Fruit fly (Drosophila melanogaster) whole organism, pupa: ENCODE measurements around the gene CG9986.

Experiments
- CG10348 ChIP-seq: fragments of 200-800 bp; sonication (Bioruptor generic); IDR thresholded peaks from 2 replicates; pipeline ENCODE4 v1.3.6; 2022; ENCODE audit warnings: missing biosample characterization, missing genetic modification characterization
- CG12605 ChIP-seq: fragments of 200-800 bp; sonication (Bioruptor generic); IDR thresholded peaks from 2 replicates; pipeline ENCODE4 v1.3.6; 2022; ENCODE audit warnings: missing biosample characterization, missing genetic modification characterization
- CG13204 ChIP-seq: fragments of 200-800 bp; sonication (Bioruptor generic); optimal IDR thresholded peaks from 2 replicates; lab custom pipeline; 2018; ENCODE audit warnings: missing biosample characterization, mild to moderate bottlenecking, missing genetic modification characterization, moderate library complexity
- CG15710 ChIP-seq: fragments of 200-800 bp; sonication (Bioruptor generic); optimal IDR thresholded peaks from 2 replicates; lab custom pipeline; 2018; ENCODE audit warnings: missing biosample characterization, mild to moderate bottlenecking, missing genetic modification characterization, moderate library complexity
- CG32121 ChIP-seq: fragments of 200-800 bp; sonication (Bioruptor generic); IDR thresholded peaks from 2 replicates; pipeline ENCODE4 v1.3.6; 2022; ENCODE audit warnings: missing biosample characterization, missing genetic modification characterization
- CG8301 ChIP-seq: fragments of 200-800 bp; sonication (Bioruptor generic); optimal IDR thresholded peaks from 2 replicates; lab custom pipeline; 2018; ENCODE audit warnings: missing biosample characterization, mild to moderate bottlenecking, missing genetic modification characterization
- CG9948 ChIP-seq: fragments of 200-800 bp; sonication (Bioruptor generic); optimal IDR thresholded peaks from 2 replicates; lab custom pipeline; 2018; ENCODE audit warnings: missing biosample characterization, mild to moderate bottlenecking, missing genetic modification characterization, moderate library complexity
- D1 ChIP-seq: fragments of 200-800 bp; sonication (Bioruptor generic); optimal IDR thresholded peaks from 2 replicates; lab custom pipeline; 2018; ENCODE audit warnings: missing biosample characterization, mild to moderate bottlenecking, missing genetic modification characterization, moderate library complexity
- EcR ChIP-seq: fragments of 200-800 bp; sonication (Bioruptor generic); optimal IDR thresholded peaks from 3 replicates; lab custom pipeline; 2019; ENCODE audit warnings: missing biosample characterization, missing genetic modification characterization, mild to moderate bottlenecking, moderate library complexity, missing genetic modification reagents
- Ets98B ChIP-seq: fragments of 200-800 bp; sonication (Bioruptor generic); IDR thresholded peaks from 2 replicates; pipeline ENCODE4 v1.3.6; 2022; ENCODE audit warnings: missing biosample characterization, missing genetic modification characterization
- fd96Ca ChIP-seq: fragments of 200-800 bp; sonication (Bioruptor generic); IDR thresholded peaks from 3 replicates; pipeline ENCODE4 v1.3.6; 2022; ENCODE audit warnings: missing biosample characterization, missing genetic modification characterization
- gl ChIP-seq: fragments of 200-800 bp; sonication (Bioruptor generic); optimal IDR thresholded peaks from 2 replicates; lab custom pipeline; 2018; ENCODE audit warnings: missing biosample characterization, mild to moderate bottlenecking, missing genetic modification characterization
- rn ChIP-seq: fragments of 200-800 bp; sonication (Bioruptor generic); IDR thresholded peaks from 2 replicates; pipeline ENCODE4 v1.3.6; 2022; ENCODE audit warnings: missing biosample characterization, missing genetic modification characterization

DNA sequence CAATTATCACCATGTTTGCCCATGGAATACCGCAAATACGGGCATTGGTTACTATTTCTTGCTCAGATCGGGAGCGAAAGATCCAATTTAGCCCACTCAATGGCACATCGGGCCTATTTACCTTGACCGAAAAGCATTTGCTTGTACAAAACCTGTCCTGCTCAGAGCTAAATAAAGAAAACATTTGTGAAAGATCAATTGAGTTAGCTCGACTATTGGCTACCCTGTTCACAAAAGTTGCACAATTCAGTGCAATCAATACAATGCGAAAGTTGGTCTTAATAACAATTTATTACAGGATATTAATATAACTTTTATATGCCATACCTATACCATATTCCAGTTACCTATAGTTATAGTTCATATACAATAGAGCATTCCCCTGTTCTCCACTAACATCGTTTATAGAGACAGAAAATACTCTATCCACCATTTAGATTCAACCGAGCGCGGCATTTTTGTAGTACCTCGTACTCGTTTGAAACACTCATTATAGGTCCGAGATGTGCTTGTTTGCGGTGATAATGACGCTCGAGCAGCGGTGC, 43.2 kb upstream of the CG9986 start:
- TF ChIP-seq D1 (no peak), fd96Ca (GFP tag; lab: Robert Waterston, UW) (no peak), EcR (GFP tag; lab: Kevin White, UChicago) (no peak), CG8301 (no peak), CG15710 (tag; lab: Kevin White, UChicago) (no peak), CG32121 (no peak), CG13204 (GFP tag; lab: Kevin White, UChicago) (no peak), gl (tag; lab: Kevin White, UChicago) (no peak), rn (no peak), Ets98B (GFP tag; lab: Robert Waterston, UW) (no peak), CG9948 (tag; lab: Kevin White, UChicago) (no peak), CG12605 (GFP tag; lab: Robert Waterston, UW) (no peak), CG10348 (GFP tag; lab: Robert Waterston, UW) (no peak)
